Worm (Caenorhabditis elegans) whole organism, L1 larva: ENCODE data around the gene F59A6.10.

Source experiments
- C34B4.2 ChIP-seq: sonication (generic microtip); optimal IDR thresholded peaks from 2 replicates; lab custom pipeline; 2017; ENCODE audit warnings: mild to moderate bottlenecking, missing genetic modification characterization, missing compliant biosample characterization
- F16B12.6 ChIP-seq: fragments of 150-350 bp; optimal IDR thresholded peaks from 2 replicates; lab custom pipeline; 2014; ENCODE audit warnings: missing biosample characterization, missing genetic modification characterization
- aha-1 ChIP-seq: fragments of 150-350 bp; optimal IDR thresholded peaks from 2 replicates; lab custom pipeline; 2014; ENCODE audit warnings: missing biosample characterization, missing genetic modification characterization
- alr-1 ChIP-seq: fragments of 200-800 bp; sonication (Bioruptor generic); optimal IDR thresholded peaks from 2 replicates; lab custom pipeline; 2018; ENCODE audit warnings: borderline replicate concordance, mild to moderate bottlenecking, missing genetic modification characterization, missing compliant biosample characterization
- blmp-1 ChIP-seq: fragments of 150-350 bp; optimal IDR thresholded peaks from 2 replicates; lab custom pipeline; 2014; ENCODE audit warnings: missing biosample characterization, missing genetic modification characterization
- ceh-8 ChIP-seq: fragments of 200-800 bp; sonication (Bioruptor generic); optimal IDR thresholded peaks from 2 replicates; lab custom pipeline; 2018; ENCODE audit warnings: mild to moderate bottlenecking, missing genetic modification characterization, moderate library complexity, missing compliant biosample characterization
- ceh-82 ChIP-seq, 3 experiments: fragments of 150-350 bp in 1 of 3; sonication (generic microtip) in 2 of 3; optimal IDR thresholded peaks; 2 replicates each; lab custom pipeline; 2014 to 2017; ENCODE audit warnings: missing biosample characterization in 3 of 3, missing genetic modification characterization in 3 of 3
- ceh-88 ChIP-seq: fragments of 200-800 bp; sonication (Bioruptor generic); IDR thresholded peaks from 2 replicates; pipeline ENCODE4 v1.3.6; 2022; ENCODE audit warnings: missing genetic modification characterization, missing compliant biosample characterization
- dsc-1 ChIP-seq: sonication (generic microtip); optimal IDR thresholded peaks from 2 replicates; lab custom pipeline; 2016; ENCODE audit warnings: mild to moderate bottlenecking, missing genetic modification characterization, missing compliant biosample characterization
- efl-3 ChIP-seq: fragments of 200-800 bp; sonication (Bioruptor generic); optimal IDR thresholded peaks from 2 replicates; lab custom pipeline; 2018; ENCODE audit warnings: mild to moderate bottlenecking, missing genetic modification characterization, missing compliant biosample characterization
- egl-13 ChIP-seq: sonication (generic microtip); optimal IDR thresholded peaks from 2 replicates; lab custom pipeline; 2016; ENCODE audit warnings: missing genotype, missing genetic modification reagents, missing genetic modification characterization, missing compliant biosample characterization
- elt-3 ChIP-seq, 6 experiments: fragments of 150-350 bp in 1 of 6; sonication (generic microtip); optimal IDR thresholded peaks; 2 replicates each; lab custom pipeline; 2017 to 2018; ENCODE audit warnings: missing biosample characterization in 6 of 6, missing genetic modification characterization in 6 of 6, inconsistent platforms in 1 of 6
- fkh-8 ChIP-seq: sonication (generic microtip); optimal IDR thresholded peaks from 2 replicates; lab custom pipeline; 2016; ENCODE audit warnings: mild to moderate bottlenecking, missing genetic modification characterization, missing compliant biosample characterization
- grh-1 ChIP-seq: fragments of 200-800 bp; sonication (Bioruptor generic); IDR thresholded peaks from 2 replicates; pipeline ENCODE4 v1.3.6; 2022; ENCODE audit warnings: missing genetic modification reagents, missing genetic modification characterization, missing compliant biosample characterization
- hlh-17 ChIP-seq: fragments of 200-800 bp; sonication (Bioruptor generic); optimal IDR thresholded peaks from 2 replicates; lab custom pipeline; 2018; ENCODE audit warnings: missing genetic modification characterization, mild to moderate bottlenecking, missing compliant biosample characterization, moderate library complexity, borderline replicate concordance
- hpl-2 ChIP-seq: fragments of 150-350 bp; optimal IDR thresholded peaks from 2 replicates; lab custom pipeline; 2014; ENCODE audit warnings: missing biosample characterization, missing genetic modification reagents, missing genetic modification characterization
- irx-1 ChIP-seq: sonication (generic microtip); optimal IDR thresholded peaks from 2 replicates; lab custom pipeline; 2016; ENCODE audit warnings: missing genetic modification characterization, missing compliant biosample characterization
- isw-1 ChIP-seq: fragments of 200-800 bp; sonication (Bioruptor generic); IDR thresholded peaks from 2 replicates; pipeline ENCODE4 v1.3.6; 2022; ENCODE audit warnings: missing genetic modification characterization, missing compliant biosample characterization
- lin-14 ChIP-seq: fragments of 200-800 bp; sonication (Bioruptor generic); optimal IDR thresholded peaks from 2 replicates; lab custom pipeline; 2018; ENCODE audit warnings: mild to moderate bottlenecking, missing genetic modification characterization, moderate library complexity, missing compliant biosample characterization
- lir-3 ChIP-seq: sonication (generic microtip); optimal IDR thresholded peaks from 2 replicates; lab custom pipeline; 2016; ENCODE audit warnings: mild to moderate bottlenecking, missing genetic modification characterization, moderate library complexity, missing compliant biosample characterization; ENCODE audit not compliant: poor library complexity
- lsy-2 ChIP-seq, 2 experiments: fragments of 150-350 bp; optimal IDR thresholded peaks; 2 replicates each; lab custom pipeline; 2014; ENCODE audit warnings: missing biosample characterization in 2 of 2, missing genetic modification characterization in 2 of 2
- mab-9 ChIP-seq: fragments of 200-800 bp; sonication (Bioruptor generic); IDR thresholded peaks from 2 replicates; pipeline ENCODE4 v1.3.6; 2022; ENCODE audit warnings: missing genetic modification reagents, missing genetic modification characterization, missing compliant biosample characterization
- mep-1 ChIP-seq: fragments of 150-350 bp; optimal IDR thresholded peaks from 2 replicates; lab custom pipeline; 2014; ENCODE audit warnings: missing biosample characterization, missing genetic modification characterization
- nhr-11 ChIP-seq: fragments of 150-350 bp; optimal IDR thresholded peaks from 2 replicates; lab custom pipeline; 2014; ENCODE audit warnings: missing biosample characterization, missing genetic modification characterization
- nhr-28 ChIP-seq: fragments of 150-350 bp; optimal IDR thresholded peaks from 2 replicates; lab custom pipeline; 2014; ENCODE audit warnings: missing biosample characterization, missing genetic modification characterization
- nhr-47 ChIP-seq: sonication (generic microtip); optimal IDR thresholded peaks from 2 replicates; lab custom pipeline; 2016; ENCODE audit warnings: mild to moderate bottlenecking, missing genetic modification characterization, moderate library complexity, missing compliant biosample characterization
- nhr-76 ChIP-seq: sonication (generic microtip); optimal IDR thresholded peaks from 2 replicates; lab custom pipeline; 2017; ENCODE audit warnings: missing biosample characterization, missing genetic modification characterization
- nhr-77 ChIP-seq: fragments of 150-350 bp; optimal IDR thresholded peaks from 2 replicates; lab custom pipeline; 2014; ENCODE audit warnings: missing biosample characterization, missing genetic modification characterization
- nhr-84 ChIP-seq: sonication (generic microtip); optimal IDR thresholded peaks from 2 replicates; lab custom pipeline; 2017; ENCODE audit warnings: missing biosample characterization, missing genetic modification characterization
- pag-3 ChIP-seq: sonication (generic microtip); optimal IDR thresholded peaks from 2 replicates; lab custom pipeline; 2017; ENCODE audit warnings: missing genetic modification characterization, mild to moderate bottlenecking, missing compliant biosample characterization, antibody characterized with exemption, borderline replicate concordance; ENCODE audit not compliant: insufficient read depth
- rnt-1 ChIP-seq: sonication (generic microtip); optimal IDR thresholded peaks from 2 replicates; lab custom pipeline; 2016; ENCODE audit warnings: mild to moderate bottlenecking, missing genetic modification characterization, moderate library complexity, missing compliant biosample characterization
- skn-1 ChIP-seq: fragments of 150-350 bp; optimal IDR thresholded peaks from 2 replicates; lab custom pipeline; 2014; ENCODE audit warnings: missing biosample characterization, missing genetic modification characterization
- snpc-4 ChIP-seq: fragments of 150-350 bp; optimal IDR thresholded peaks from 2 replicates; lab custom pipeline; 2014; ENCODE audit warnings: missing biosample characterization, missing genetic modification characterization
- sup-37 ChIP-seq: fragments of 200-800 bp; sonication (Bioruptor generic); optimal IDR thresholded peaks from 2 replicates; lab custom pipeline; 2018; ENCODE audit warnings: mild to moderate bottlenecking, missing genetic modification characterization, missing compliant biosample characterization
- swsn-7 ChIP-seq: sonication (generic microtip); optimal IDR thresholded peaks from 2 replicates; lab custom pipeline; 2016; ENCODE audit warnings: missing genetic modification characterization, missing compliant biosample characterization
- tbx-2 ChIP-seq: sonication (generic microtip); optimal IDR thresholded peaks from 2 replicates; lab custom pipeline; 2016; ENCODE audit warnings: missing genetic modification characterization, missing compliant biosample characterization
- unc-30 ChIP-seq: sonication (generic microtip); optimal IDR thresholded peaks from 2 replicates; lab custom pipeline; 2017; ENCODE audit warnings: missing biosample characterization, missing genetic modification characterization
- unc-98 ChIP-seq: fragments of 200-800 bp; sonication (Bioruptor generic); IDR thresholded peaks from 2 replicates; pipeline ENCODE4 v1.3.6; 2022; ENCODE audit warnings: missing genetic modification characterization, missing compliant biosample characterization
- xbp-1 ChIP-seq: sonication (generic microtip); optimal IDR thresholded peaks from 2 replicates; lab custom pipeline; 2016; ENCODE audit warnings: missing genetic modification characterization, missing compliant biosample characterization
- zag-1 ChIP-seq: fragments of 150-350 bp; optimal IDR thresholded peaks from 2 replicates; lab custom pipeline; 2014; ENCODE audit warnings: missing biosample characterization, missing genetic modification characterization
- zip-4 ChIP-seq: fragments of 200-800 bp; sonication (Bioruptor generic); optimal IDR thresholded peaks from 2 replicates; lab custom pipeline; 2018; ENCODE audit warnings: mild to moderate bottlenecking, missing genetic modification characterization, moderate library complexity, missing compliant biosample characterization

Gene F59A6.10

ce11 chrII:5020513-5021081 is 16.8 kb downstream of the F59A6.10 start (continued):
- TF ChIP-seq egl-13 (tag; lab: Kevin White, UChicago) (no peak), sup-37 (GFP tag; lab: Kevin White, UChicago) (no peak), ceh-82 (tag; optimal IDR thresholded peaks at IDR 0.05; lab: Kevin White, UChicago) (no peak), rnt-1 (tag; lab: Kevin White, UChicago) (peak; percentile 21), lir-3 (tag; lab: Kevin White, UChicago) (no peak), snpc-4 (tag; lab: Kevin White, UChicago) (no peak), isw-1 (GFP tag; lab: Robert Waterston, UW) (no peak), elt-3 (tag; optimal IDR thresholded peaks at IDR 0.05; lab: Kevin White, UChicago) (no peak), skn-1 (tag; lab: Kevin White, UChicago) (no peak), pag-3 (no peak), grh-1 (GFP tag; lab: Robert Waterston, UW) (no peak), aha-1 (no peak), hpl-2 (no peak), fkh-8 (tag; lab: Kevin White, UChicago) (no peak), nhr-47 (tag; lab: Kevin White, UChicago) (no peak), nhr-84 (tag; lab: Kevin White, UChicago) (no peak), lin-14 (peak; percentile 39), nhr-77 (no peak), hlh-17 (no peak), nhr-76 (tag; lab: Kevin White, UChicago) (no peak), nhr-28 (tag; lab: Kevin White, UChicago) (no peak), zag-1 (tag; lab: Kevin White, UChicago) (no peak), dsc-1 (tag; lab: Kevin White, UChicago) (no peak), F16B12.6 (tag; lab: Kevin White, UChicago) (no peak), mab-9 (GFP tag; lab: Robert Waterston, UW) (no peak), C34B4.2 (tag; lab: Kevin White, UChicago) (no peak), alr-1 (tag; lab: Kevin White, UChicago) (no peak), irx-1 (no peak), ceh-88 (GFP tag; lab: Robert Waterston, UW) (no peak), xbp-1 (tag; lab: Kevin White, UChicago) (no peak)

DNA sequence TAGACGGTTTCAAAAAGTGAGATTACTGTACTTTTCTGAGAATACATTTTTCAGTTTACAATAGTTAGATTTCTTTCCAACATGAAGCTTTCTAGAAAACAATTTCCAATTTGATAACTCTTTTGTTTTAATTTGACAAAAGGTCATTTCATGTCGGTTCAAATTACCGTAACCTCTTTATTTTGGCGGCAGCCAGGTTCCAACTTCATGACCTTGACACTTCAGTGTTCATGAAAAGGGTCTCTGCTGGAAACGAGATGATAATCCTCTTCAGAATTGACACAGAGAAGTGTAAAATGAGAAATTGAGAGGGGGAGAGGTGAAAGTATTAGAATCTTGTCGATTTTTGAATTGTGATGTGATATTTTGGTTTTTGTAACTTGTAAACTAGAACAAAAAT is 17.8 kb downstream of the F59A6.10 start:
- TF ChIP-seq efl-3 (GFP tag; lab: Kevin White, UChicago): no peak
- TF ChIP-seq zip-4 (GFP tag; lab: Kevin White, UChicago): no peak
- peak in 1 of 2 experiments; percentile 21 for TF ChIP-seq lsy-2 (tag; optimal IDR thresholded peaks at IDR 0.05; lab: Kevin White, UChicago)
- no peak for TF ChIP-seq nhr-11
- no peak for TF ChIP-seq tbx-2 (tag; lab: Kevin White, UChicago)
- 0 out of 2 replicates have a peak, but pooled peaks have one; percentile 10 for TF ChIP-seq ceh-88 (GFP tag; lab: Robert Waterston, UW)
- TF ChIP-seq blmp-1 (tag; lab: Kevin White, UChicago): peak; percentile 35
- no peak for TF ChIP-seq nhr-76 (tag; lab: Kevin White, UChicago)
- TF ChIP-seq unc-30: no peak
- TF ChIP-seq swsn-7 (tag; lab: Kevin White, UChicago): no peak
- no peak for TF ChIP-seq nhr-84 (tag; lab: Kevin White, UChicago)
- TF ChIP-seq lin-14: peak; percentile 4
- TF ChIP-seq mep-1: no peak
- no peak for TF ChIP-seq ceh-8
- TF ChIP-seq unc-98: no peak
